Fruit fly (Drosophila melanogaster) whole organism: ENCODE results near the gene Ythdc1.
A peak's percentile ranks its signal among the peaks of the same experiment; 100 is the strongest.

Source experiments
- Dll ChIP-seq: fragments of >200 bp; optimal IDR thresholded peaks from 2 replicates; lab custom pipeline; 2017
- pan ChIP-seq: fragments of >200 bp; optimal IDR thresholded peaks from 2 replicates; lab custom pipeline; 2017
- psq ChIP-seq: fragments of >200 bp; optimal IDR thresholded peaks from 2 replicates; lab custom pipeline; 2017

- TF ChIP-seq pan (peak; percentile 95), psq (lab: Kevin White, UChicago) (no peak), Dll (no peak)
Observed at dm6 chr3L:3394854-3395723, 21.1 kb upstream of the Ythdc1 start.
